Worm (Caenorhabditis elegans): ENCODE results near the gene lgc-6.
"Not testable (repeated sequence)": the region's sequence is repeated elsewhere in the genome, so short reads cannot be mapped to it uniquely, and the experiment has no call there.

lgc-6 gene

DNA sequence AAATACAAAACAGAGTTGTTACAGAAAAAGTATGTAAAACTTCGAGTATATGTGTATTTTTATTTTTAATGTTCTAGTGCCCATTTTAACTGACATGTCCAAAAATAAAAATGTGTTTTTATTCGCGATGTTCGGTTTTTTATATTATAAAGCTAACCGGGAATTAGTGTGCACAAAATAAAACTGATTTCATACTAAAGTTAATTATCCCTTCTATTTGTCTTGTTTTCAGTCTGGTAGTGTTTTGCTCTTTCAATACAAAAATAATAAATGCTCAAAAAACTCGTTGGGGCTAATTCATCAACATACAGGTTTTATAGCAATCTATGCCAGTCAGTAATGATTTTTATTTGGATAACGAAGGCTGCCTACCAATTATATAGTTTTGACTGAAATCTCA lies 45.0 kb downstream of the lgc-6 start:
- no peak for TF ChIP-seq nhr-77 (tag; optimal IDR thresholded peaks at IDR 0.05)
- no peak for TF ChIP-seq zag-1 (tag; optimal IDR thresholded peaks at IDR 0.05)
- no peak for TF ChIP-seq nhr-23 (tag; optimal IDR thresholded peaks at IDR 0.05)
- TF ChIP-seq unc-39 (tag; optimal IDR thresholded peaks at IDR 0.05), result no peak
- no peak for TF ChIP-seq nhr-67 (tag; optimal IDR thresholded peaks at IDR 0.05)
- TF ChIP-seq nhr-237 (tag; optimal IDR thresholded peaks at IDR 0.05), result no peak
- TF ChIP-seq daf-12 (tag; optimal IDR thresholded peaks at IDR 0.05), result no peak
- TF ChIP-seq ceh-9 (tag; optimal IDR thresholded peaks at IDR 0.05), result no peak
- TF ChIP-seq ama-1 (optimal IDR thresholded peaks at IDR 0.05), result no peak
- no peak for TF ChIP-seq ceh-82 (tag; optimal IDR thresholded peaks at IDR 0.05)
- TF ChIP-seq elt-3 (tag; optimal IDR thresholded peaks at IDR 0.05), result no peak
- TF ChIP-seq nhr-25 (tag; optimal IDR thresholded peaks at IDR 0.05), result no peak
- TF ChIP-seq ztf-4 (tag; optimal IDR thresholded peaks at IDR 0.05), result no peak

DNA sequence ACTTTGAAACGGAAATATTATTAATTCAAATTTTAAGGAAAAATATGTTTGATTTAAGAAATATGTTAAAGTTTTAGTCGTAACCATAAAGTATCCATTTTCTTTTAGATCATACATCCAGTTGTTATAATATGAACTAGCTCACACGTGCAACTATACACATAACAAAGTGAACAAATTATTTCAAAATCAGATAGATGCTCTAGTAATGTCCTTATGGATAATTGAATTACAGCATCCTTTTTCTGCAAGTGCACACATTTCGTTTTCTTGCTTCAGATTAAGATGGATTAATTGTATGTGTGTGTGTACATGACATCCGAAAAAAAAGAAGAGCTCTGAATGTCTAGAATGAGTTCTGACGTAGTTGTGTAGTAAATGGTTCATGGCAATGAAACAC lies 45.9 kb downstream of the lgc-6 start:
- TF ChIP-seq nhr-237 (tag; optimal IDR thresholded peaks at IDR 0.05) (no peak), elt-3 (tag; optimal IDR thresholded peaks at IDR 0.05) (no peak), nhr-28 (tag; optimal IDR thresholded peaks at IDR 0.05) (no peak), jun-1 (tag; optimal IDR thresholded peaks at IDR 0.05) (no peak), egl-27 (tag; optimal IDR thresholded peaks at IDR 0.05) (no peak)

DNA sequence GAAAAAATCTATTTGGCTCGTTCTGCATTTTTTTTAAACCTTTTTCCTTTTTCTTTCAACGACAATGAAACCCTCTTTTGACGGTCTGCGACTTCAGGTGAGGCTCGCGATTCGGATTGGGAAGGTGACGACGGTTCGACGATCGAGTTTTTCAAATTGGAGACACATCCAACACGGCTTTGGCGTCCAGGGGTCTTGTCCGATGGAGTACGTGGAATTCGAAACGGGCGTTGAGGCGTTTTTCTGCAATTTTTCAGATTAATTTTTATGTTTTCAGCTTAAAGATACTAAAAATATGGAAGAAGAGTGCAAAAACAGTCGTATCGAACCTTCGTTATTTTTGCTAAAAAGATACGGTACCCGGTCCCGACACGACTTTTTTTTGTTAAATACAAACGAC lies 49.4 kb downstream of the lgc-6 start, which contains the start of gene D2096.10:
D2096.10 (minus strand) TSS at position 101 of the 400 bp plus-strand sequence.
- TF ChIP-seq ceh-16 (tag; optimal IDR thresholded peaks at IDR 0.05); nhr-43 (tag; optimal IDR thresholded peaks at IDR 0.05; ENCODE audit: poor library complexity, severe bottlenecking); R02D3.7 (tag; optimal IDR thresholded peaks at IDR 0.05): not testable (repeated sequence)
